Worm (Caenorhabditis elegans) whole organism, young adult: ENCODE measurements around the gene C54C6.7.

Source experiments
- B0336.3 ChIP-seq: fragments of 200-800 bp; sonication (Bioruptor generic); IDR thresholded peaks from 2 replicates; pipeline ENCODE4 v1.3.6; 2022; ENCODE audit warnings: missing genetic modification characterization, missing compliant biosample characterization
- F22D6.2 ChIP-seq: sonication (generic microtip); optimal IDR thresholded peaks from 2 replicates; lab custom pipeline; 2016; ENCODE audit warnings: mild to moderate bottlenecking, missing genetic modification characterization, missing compliant biosample characterization
- F23B12.7 ChIP-seq: sonication (generic microtip); optimal IDR thresholded peaks from 2 replicates; lab custom pipeline; 2017; ENCODE audit warnings: missing genetic modification characterization, mild to moderate bottlenecking, missing compliant biosample characterization, antibody characterized with exemption, moderate library complexity; ENCODE audit not compliant: insufficient read depth
- F49E8.2 ChIP-seq: sonication (generic microtip); optimal IDR thresholded peaks from 3 replicates; lab custom pipeline; 2017; ENCODE audit warnings: missing genetic modification characterization, mild to moderate bottlenecking, missing compliant biosample characterization, antibody characterized with exemption, moderate library complexity; ENCODE audit not compliant: insufficient read depth
- F52B5.7 ChIP-seq: sonication (generic microtip); optimal IDR thresholded peaks from 2 replicates; lab custom pipeline; 2016; ENCODE audit warnings: mild to moderate bottlenecking, missing genetic modification characterization, missing compliant biosample characterization
- F57A8.1 ChIP-seq: fragments of 200-800 bp; sonication (Bioruptor generic); optimal IDR thresholded peaks from 2 replicates; lab custom pipeline; 2018; ENCODE audit warnings: mild to moderate bottlenecking, missing genetic modification characterization, moderate library complexity, missing compliant biosample characterization
- K12H6.12 ChIP-seq: fragments of 200-800 bp; sonication (Bioruptor generic); optimal IDR thresholded peaks from 2 replicates; lab custom pipeline; 2018; ENCODE audit warnings: mild to moderate bottlenecking, missing genetic modification characterization, missing compliant biosample characterization
- T07F8.4 ChIP-seq: sonication (generic microtip); optimal IDR thresholded peaks from 2 replicates; lab custom pipeline; 2016; ENCODE audit warnings: mild to moderate bottlenecking, missing genetic modification characterization, moderate library complexity, missing compliant biosample characterization
- Y95B8A.8 ChIP-seq: fragments of 200-800 bp; sonication (Bioruptor generic); IDR thresholded peaks from 2 replicates; pipeline ENCODE4 v1.3.6; 2022; ENCODE audit warnings: missing genetic modification reagents, missing genetic modification characterization, missing compliant biosample characterization
- ZK185.1 ChIP-seq: sonication (generic microtip); optimal IDR thresholded peaks from 2 replicates; lab custom pipeline; 2016; ENCODE audit warnings: mild to moderate bottlenecking, missing genetic modification characterization, missing compliant biosample characterization; ENCODE audit not compliant: poor library complexity, severe bottlenecking
- ama-1 ChIP-seq, 3 experiments: fragments of 150-350 bp in 1 of 3; sonication (generic microtip) in 2 of 3; optimal IDR thresholded peaks; 2 replicates each; lab custom pipeline; 2014 to 2018; ENCODE audit warnings: missing biosample characterization in 2 of 3, missing genetic modification characterization in 2 of 3, missing genetic modification reagents in 2 of 3
- aptf-2 ChIP-seq: fragments of 200-800 bp; sonication (Bioruptor generic); conservative IDR thresholded peaks from 2 replicates; pipeline ENCODE4 v1.3.6; 2022; ENCODE audit warnings: missing genetic modification reagents, missing genetic modification characterization, missing compliant biosample characterization
- attf-5 ChIP-seq: fragments of 200-800 bp; sonication (Bioruptor generic); optimal IDR thresholded peaks from 2 replicates; lab custom pipeline; 2018; ENCODE audit warnings: mild to moderate bottlenecking, missing genetic modification characterization, missing compliant biosample characterization
- attf-6 ChIP-seq: fragments of 200-800 bp; sonication (Bioruptor generic); IDR thresholded peaks from 2 replicates; pipeline ENCODE4 v1.3.6; 2022; ENCODE audit warnings: missing genetic modification reagents, missing genetic modification characterization, missing compliant biosample characterization
- cebp-1 ChIP-seq, 2 experiments: fragments of 200-800 bp in 1 of 2; sonication (Bioruptor generic) in 1 of 2; sonication (generic microtip) in 1 of 2; IDR thresholded peaks in 1 of 2; optimal IDR thresholded peaks in 1 of 2; 2 replicates each; pipeline versions ENCODE4 v1.3.6 to Lab custom; 2017 to 2022; ENCODE audit warnings: missing compliant biosample characterization in 2 of 2, missing genetic modification characterization in 2 of 2, mild to moderate bottlenecking in 1 of 2, missing genetic modification reagents in 1 of 2, moderate library complexity in 1 of 2
- dpff-1 ChIP-seq: sonication (generic microtip); optimal IDR thresholded peaks from 2 replicates; lab custom pipeline; 2017; ENCODE audit warnings: mild to moderate bottlenecking, missing genetic modification characterization, missing compliant biosample characterization
- egrh-3 ChIP-seq: fragments of 200-800 bp; sonication (Bioruptor generic); IDR thresholded peaks from 2 replicates; pipeline ENCODE4 v1.3.6; 2022; ENCODE audit warnings: missing genetic modification reagents, missing genetic modification characterization, missing compliant biosample characterization
- fkh-3 ChIP-seq: sonication (generic microtip); optimal IDR thresholded peaks from 2 replicates; lab custom pipeline; 2016; ENCODE audit warnings: mild to moderate bottlenecking, missing genetic modification characterization, missing compliant biosample characterization
- him-1 ChIP-seq: sonication (generic microtip); optimal IDR thresholded peaks from 2 replicates; lab custom pipeline; 2016; ENCODE audit warnings: missing genotype, missing genetic modification reagents, missing genetic modification characterization, missing compliant biosample characterization
- hlh-12 ChIP-seq: sonication (generic microtip); optimal IDR thresholded peaks from 2 replicates; lab custom pipeline; 2016; ENCODE audit warnings: missing genetic modification characterization, missing compliant biosample characterization
- hmg-1.2 ChIP-seq: fragments of 200-800 bp; sonication (Bioruptor generic); IDR thresholded peaks from 2 replicates; pipeline ENCODE4 v1.3.6; 2022; ENCODE audit warnings: missing genetic modification reagents, missing genetic modification characterization, missing compliant biosample characterization
- hmg-20 ChIP-seq: fragments of 200-800 bp; sonication (Bioruptor generic); IDR thresholded peaks from 2 replicates; pipeline ENCODE4 v1.3.6; 2022; ENCODE audit warnings: missing genetic modification reagents, missing genetic modification characterization, missing compliant biosample characterization
- lin-54 ChIP-seq: fragments of 200-800 bp; sonication (Bioruptor generic); optimal IDR thresholded peaks from 2 replicates; lab custom pipeline; 2018; ENCODE audit warnings: mild to moderate bottlenecking, missing genetic modification characterization, missing compliant biosample characterization
- lsl-1 ChIP-seq: fragments of 200-800 bp; sonication (Bioruptor generic); optimal IDR thresholded peaks from 2 replicates; lab custom pipeline; 2018; ENCODE audit warnings: mild to moderate bottlenecking, missing genetic modification characterization, moderate library complexity, missing compliant biosample characterization
- madf-3 ChIP-seq: fragments of 200-800 bp; sonication (Bioruptor generic); IDR thresholded peaks from 2 replicates; pipeline ENCODE4 v1.3.6; 2022; ENCODE audit warnings: missing genetic modification reagents, missing genetic modification characterization, missing compliant biosample characterization
- mcd-1 ChIP-seq: fragments of 200-800 bp; sonication (Bioruptor generic); IDR thresholded peaks from 2 replicates; pipeline ENCODE4 v1.3.6; 2022; ENCODE audit warnings: missing genetic modification reagents, missing genetic modification characterization, missing compliant biosample characterization
- nfya-1 ChIP-seq: sonication (generic microtip); optimal IDR thresholded peaks from 2 replicates; lab custom pipeline; 2017; ENCODE audit warnings: antibody characterized with exemption, missing compliant biosample characterization, missing genetic modification characterization, borderline replicate concordance; ENCODE audit not compliant: insufficient read depth
- nfyb-1 ChIP-seq: fragments of 200-800 bp; sonication (Bioruptor generic); IDR thresholded peaks from 2 replicates; pipeline ENCODE4 v1.3.6; 2022; ENCODE audit warnings: missing genetic modification reagents, missing genetic modification characterization, missing compliant biosample characterization
- nhr-120 ChIP-seq: fragments of 200-800 bp; sonication (Bioruptor generic); IDR thresholded peaks from 2 replicates; pipeline ENCODE4 v1.3.6; 2022; ENCODE audit warnings: missing genetic modification characterization, missing compliant biosample characterization
- nhr-90 ChIP-seq: sonication (generic microtip); optimal IDR thresholded peaks from 2 replicates; lab custom pipeline; 2016; ENCODE audit warnings: missing genotype, mild to moderate bottlenecking, missing genetic modification characterization, missing compliant biosample characterization
- pha-4 ChIP-seq: fragments of 150-350 bp; sonication (generic microtip); optimal IDR thresholded peaks from 2 replicates; lab custom pipeline; 2014; ENCODE audit warnings: missing biosample characterization, missing genetic modification reagents, missing genetic modification characterization
- sptf-2 ChIP-seq: fragments of 200-800 bp; sonication (Bioruptor generic); optimal IDR thresholded peaks from 2 replicates; lab custom pipeline; 2018; ENCODE audit warnings: mild to moderate bottlenecking, missing genetic modification characterization, missing compliant biosample characterization
- xnd-1 ChIP-seq: sonication (generic microtip); optimal IDR thresholded peaks from 2 replicates; lab custom pipeline; 2016; ENCODE audit warnings: missing genotype, missing genetic modification reagents, missing genetic modification characterization, missing compliant biosample characterization
- zfh-2 ChIP-seq: fragments of 200-800 bp; sonication (Bioruptor generic); conservative IDR thresholded peaks from 2 replicates; pipeline ENCODE4 v1.3.6; 2022; ENCODE audit warnings: missing genetic modification reagents, missing genetic modification characterization, missing compliant biosample characterization

The C54C6.7 gene

DNA sequence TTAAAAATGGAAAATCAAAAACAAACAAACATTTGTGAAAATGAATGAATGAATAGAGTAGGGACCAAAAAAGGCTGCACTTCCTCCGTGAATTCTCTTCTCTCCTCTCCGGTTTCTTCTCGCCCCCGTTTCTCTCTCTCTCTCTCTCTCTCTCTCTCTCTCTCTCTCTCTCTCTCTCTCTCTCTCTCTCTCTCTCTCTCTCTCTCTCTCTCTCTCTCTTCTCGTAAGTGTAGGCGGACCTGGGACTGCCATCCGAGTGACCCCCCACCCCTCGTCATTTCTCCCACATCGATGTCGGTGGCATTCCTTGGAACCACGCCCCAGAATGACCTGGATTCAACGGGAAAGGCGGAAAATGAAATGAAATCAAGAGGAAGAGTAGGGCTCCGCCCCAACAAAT, 20.6 kb upstream of the C54C6.7 start:
- TF ChIP-seq ZK185.1 (tag; lab: Kevin White, UChicago) (no peak), aptf-2 (no peak), hmg-1.2 (GFP tag; lab: Robert Waterston, UW) (0 out of 2 replicates have a peak, but pooled peaks have one; percentile 13), dpff-1 (no peak), mcd-1 (GFP tag; lab: Robert Waterston, UW) (peak; percentile 13; the same call in 1 of the 2 replicates), F49E8.2 (tag; lab: Kevin White, UChicago) (no peak), egrh-3 (GFP tag; lab: Robert Waterston, UW) (peak; percentile 56; the same call in 1 of the 2 replicates), pha-4 (tag; lab: Kevin White, UChicago) (no peak), F57A8.1 (no peak), zfh-2 (GFP tag; lab: Robert Waterston, UW) (peak; percentile 86), nfyb-1 (GFP tag; lab: Robert Waterston, UW) (0 out of 2 replicates have a peak, but pooled peaks have one; percentile 35)
- TF ChIP-seq, all 124 proteins: peak for 5

DNA sequence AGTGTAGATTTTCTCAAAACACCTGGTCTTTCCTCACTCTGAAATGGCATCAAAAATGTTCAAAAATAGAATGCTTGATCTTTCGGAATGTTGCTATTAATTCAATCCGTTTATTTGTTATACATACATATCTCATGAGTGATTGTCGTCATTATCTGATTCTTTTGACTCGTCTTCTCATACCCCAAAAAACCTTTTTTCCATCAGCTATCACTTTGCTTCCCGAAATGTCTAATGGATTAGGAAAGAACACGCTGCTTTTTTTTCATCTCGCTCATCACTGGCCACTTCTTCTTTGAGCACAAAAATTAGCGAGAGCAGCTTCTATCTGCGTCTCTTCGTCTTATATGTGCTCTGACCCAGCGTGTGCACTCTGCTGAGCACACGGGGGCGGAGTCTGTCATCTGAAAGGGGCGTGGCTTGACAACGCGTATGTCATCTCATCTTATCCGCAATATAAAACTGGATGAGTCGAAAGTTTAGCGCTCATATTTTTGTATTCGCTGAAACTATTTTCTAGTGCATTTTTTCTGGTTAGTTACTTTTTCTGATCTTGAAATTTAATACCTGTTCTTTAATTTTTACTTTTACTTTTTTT, 18.6 kb upstream of the C54C6.7 start:
- TF ChIP-seq madf-3 (GFP tag; lab: Robert Waterston, UW) (0 out of 2 replicates have a peak, but pooled peaks have one; percentile 19), hlh-12 (tag; lab: Kevin White, UChicago) (no peak)

DNA sequence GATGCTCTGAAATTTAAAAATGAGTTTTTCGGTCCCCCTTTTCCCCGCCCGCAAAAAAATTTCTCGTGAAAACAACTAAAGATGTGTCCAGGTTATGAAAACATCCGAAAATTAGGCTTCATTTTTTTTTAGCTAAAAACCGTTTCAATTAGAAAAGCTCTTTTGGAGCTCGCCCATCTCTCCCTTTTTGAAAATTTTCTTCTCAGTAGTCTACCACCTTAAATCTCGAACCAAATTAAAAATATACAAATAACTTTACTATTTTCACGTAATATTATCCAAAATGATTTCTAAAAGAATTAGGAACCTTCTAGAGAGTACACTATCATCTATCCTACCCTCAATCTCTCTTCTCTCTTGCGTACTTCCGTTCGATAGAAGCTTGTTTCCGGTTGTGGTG, 16.1 kb upstream of the C54C6.7 start:
- TF ChIP-seq nhr-120 (GFP tag; lab: Robert Waterston, UW) = no peak
- no peak for TF ChIP-seq K12H6.12 (tag; lab: Kevin White, UChicago)
- no peak for TF ChIP-seq cebp-1 (GFP tag; IDR thresholded peaks at IDR 0.05; lab: Robert Waterston, UW)
- no peak for TF ChIP-seq cebp-1 (tag; optimal IDR thresholded peaks at IDR 0.05; lab: Kevin White, UChicago)
- TF ChIP-seq F52B5.7 (tag; lab: Kevin White, UChicago) = no peak
- TF ChIP-seq attf-5 (GFP tag; lab: Kevin White, UChicago) = no peak
- TF ChIP-seq B0336.3 (GFP tag; lab: Robert Waterston, UW) = no peak
- no peak for TF ChIP-seq lin-54 (GFP tag; lab: Kevin White, UChicago)
- no peak for TF ChIP-seq aptf-2
- no peak for TF ChIP-seq hlh-12 (tag; lab: Kevin White, UChicago)
- TF ChIP-seq T07F8.4 (tag; lab: Kevin White, UChicago) = no peak
- TF ChIP-seq F22D6.2 = no peak
- no peak for TF ChIP-seq sptf-2 (GFP tag; lab: Kevin White, UChicago)
- no peak for TF ChIP-seq nfya-1 (tag; lab: Kevin White, UChicago)
- TF ChIP-seq him-1 (tag; lab: Kevin White, UChicago) = no peak
- TF ChIP-seq, all 124 proteins: peak for 0

ce11 chrIII:3560235-3560634, 14.0 kb upstream of the C54C6.7 start:
- no peak for TF ChIP-seq nfya-1 (tag; lab: Kevin White, UChicago)
- no peak for TF ChIP-seq ama-1 (optimal IDR thresholded peaks at IDR 0.05; lab: Kevin White, UChicago)
- no peak for TF ChIP-seq ama-1 (GFP tag; optimal IDR thresholded peaks at IDR 0.05; lab: Kevin White, UChicago)
- TF ChIP-seq lin-54 (GFP tag; lab: Kevin White, UChicago) = no peak
- no peak for TF ChIP-seq lsl-1 (GFP tag; lab: Kevin White, UChicago)
- no peak for TF ChIP-seq nfyb-1 (GFP tag; lab: Robert Waterston, UW)
- TF ChIP-seq F23B12.7 (tag; lab: Kevin White, UChicago) = no peak
- TF ChIP-seq T07F8.4 (tag; lab: Kevin White, UChicago) = no peak
- TF ChIP-seq egrh-3 (GFP tag; lab: Robert Waterston, UW) = no peak
- no peak for TF ChIP-seq pha-4 (tag; lab: Kevin White, UChicago)
- TF ChIP-seq Y95B8A.8 (GFP tag; lab: Robert Waterston, UW) = no peak
- no peak for TF ChIP-seq cebp-1 (GFP tag; IDR thresholded peaks at IDR 0.05; lab: Robert Waterston, UW)
- no peak for TF ChIP-seq cebp-1 (tag; optimal IDR thresholded peaks at IDR 0.05; lab: Kevin White, UChicago)
- TF ChIP-seq zfh-2 (GFP tag; lab: Robert Waterston, UW) = no peak
- no peak for TF ChIP-seq nhr-90
- TF ChIP-seq xnd-1 (tag; lab: Kevin White, UChicago) = no peak
- TF ChIP-seq attf-6 (GFP tag; lab: Robert Waterston, UW) = no peak
- TF ChIP-seq fkh-3 = no peak
- TF ChIP-seq F22D6.2 = no peak
- no peak for TF ChIP-seq hmg-20 (GFP tag; lab: Robert Waterston, UW)
